Worm (Caenorhabditis elegans) whole organism, midembryonic: ENCODE results near the gene lin-42.

Experiments
- T22C8.4 ChIP-seq: fragments of 200-800 bp; sonication (Bioruptor generic); IDR thresholded peaks from 2 replicates; pipeline ENCODE4 v1.3.6; 2022; ENCODE audit warnings: missing genetic modification characterization, missing compliant biosample characterization
- cog-1 ChIP-seq: sonication (generic microtip); optimal IDR thresholded peaks from 2 replicates; lab custom pipeline; 2016; ENCODE audit warnings: missing genetic modification characterization, missing compliant biosample characterization
- flt-1 ChIP-seq: fragments of 200-800 bp; sonication (Bioruptor generic); IDR thresholded peaks from 2 replicates; pipeline ENCODE4 v1.3.6; 2022; ENCODE audit warnings: missing genetic modification characterization, missing compliant biosample characterization
- ref-1 ChIP-seq: fragments of 200-800 bp; sonication (Bioruptor generic); conservative IDR thresholded peaks from 2 replicates; pipeline ENCODE4 v1.3.6; 2022; ENCODE audit warnings: missing genetic modification reagents, missing genetic modification characterization, missing compliant biosample characterization
- tab-1 ChIP-seq: fragments of 200-800 bp; sonication (Bioruptor generic); IDR thresholded peaks from 2 replicates; pipeline ENCODE4 v1.3.6; 2022; ENCODE audit warnings: missing genetic modification characterization, missing compliant biosample characterization

DNA sequence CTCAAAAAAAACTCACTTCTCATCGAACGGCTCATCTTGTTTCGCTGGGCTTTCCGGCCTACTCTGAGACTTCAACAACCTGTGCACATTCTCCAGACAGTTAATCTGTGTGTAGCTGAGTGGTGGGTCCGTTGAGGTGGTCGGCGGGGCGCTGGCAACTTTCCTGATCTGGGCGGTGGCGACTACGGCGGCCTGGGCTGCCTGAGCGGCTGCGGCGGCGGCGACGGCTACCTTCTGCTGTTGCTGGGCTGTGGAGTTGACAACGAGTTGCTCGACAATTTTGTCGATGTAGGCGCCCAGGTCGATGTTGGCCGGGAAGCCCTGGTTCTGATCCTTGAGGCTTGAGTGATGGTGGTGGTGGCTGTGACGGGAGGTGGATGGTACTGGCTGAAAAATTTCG is 16.2 kb downstream of the lin-42 start:
- TF ChIP-seq flt-1 (GFP tag; lab: Robert Waterston, UW): no peak
- no peak for TF ChIP-seq ref-1 (GFP tag; lab: Robert Waterston, UW)
- TF ChIP-seq T22C8.4 (GFP tag; lab: Robert Waterston, UW): no peak
- TF ChIP-seq tab-1: no peak
- TF ChIP-seq cog-1 (tag; lab: Kevin White, UChicago): no peak
